Worm (Caenorhabditis elegans) whole organism, midembryonic: ENCODE data around the gene tag-191.

Source experiments
- T22C8.4 ChIP-seq: fragments of 200-800 bp; sonication (Bioruptor generic); IDR thresholded peaks from 2 replicates; pipeline ENCODE4 v1.3.6; 2022; ENCODE audit warnings: missing genetic modification characterization, missing compliant biosample characterization
- cog-1 ChIP-seq: sonication (generic microtip); optimal IDR thresholded peaks from 2 replicates; lab custom pipeline; 2016; ENCODE audit warnings: missing genetic modification characterization, missing compliant biosample characterization
- flt-1 ChIP-seq: fragments of 200-800 bp; sonication (Bioruptor generic); IDR thresholded peaks from 2 replicates; pipeline ENCODE4 v1.3.6; 2022; ENCODE audit warnings: missing genetic modification characterization, missing compliant biosample characterization
- klf-2 ChIP-seq: fragments of 200-800 bp; sonication (Bioruptor generic); conservative IDR thresholded peaks from 2 replicates; pipeline ENCODE4 v1.3.6; 2022; ENCODE audit warnings: missing genetic modification reagents, missing genetic modification characterization, missing compliant biosample characterization
- med-1 ChIP-seq: sonication (generic microtip); optimal IDR thresholded peaks from 2 replicates; lab custom pipeline; 2017; ENCODE audit warnings: missing genetic modification characterization, mild to moderate bottlenecking, missing compliant biosample characterization, antibody characterized with exemption, missing genetic modification reagents; ENCODE audit not compliant: insufficient read depth
- ref-1 ChIP-seq: fragments of 200-800 bp; sonication (Bioruptor generic); conservative IDR thresholded peaks from 2 replicates; pipeline ENCODE4 v1.3.6; 2022; ENCODE audit warnings: missing genetic modification reagents, missing genetic modification characterization, missing compliant biosample characterization
- tab-1 ChIP-seq: fragments of 200-800 bp; sonication (Bioruptor generic); IDR thresholded peaks from 2 replicates; pipeline ENCODE4 v1.3.6; 2022; ENCODE audit warnings: missing genetic modification characterization, missing compliant biosample characterization
- ztf-23 ChIP-seq: fragments of 200-800 bp; sonication (Bioruptor generic); IDR thresholded peaks from 2 replicates; pipeline ENCODE4 v1.3.6; 2022; ENCODE audit warnings: missing genetic modification reagents, missing genetic modification characterization, missing compliant biosample characterization
- ztf-29 ChIP-seq: fragments of 200-800 bp; sonication (Bioruptor generic); IDR thresholded peaks from 2 replicates; pipeline ENCODE4 v1.3.6; 2022; ENCODE audit warnings: missing genetic modification reagents, missing genetic modification characterization, missing compliant biosample characterization

The tag-191 gene

DNA sequence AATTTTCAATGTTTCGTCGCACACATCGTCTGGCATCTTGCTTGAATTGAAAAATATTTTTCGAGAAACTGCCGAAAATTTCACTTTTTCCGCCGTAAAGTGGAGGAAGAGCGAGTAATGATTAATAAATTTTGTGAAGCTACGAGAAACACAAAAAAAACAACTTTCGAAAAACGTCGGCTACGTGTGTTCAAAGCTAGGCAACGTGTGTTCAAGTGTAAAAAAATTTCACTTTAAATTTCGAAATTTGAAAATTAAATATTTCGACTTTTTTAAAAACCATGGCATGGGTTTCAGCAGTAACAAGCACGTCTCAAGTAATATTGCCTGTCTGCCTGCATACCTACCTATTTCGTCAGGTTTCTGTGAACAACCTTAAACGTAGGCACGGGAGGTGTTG, at the start of gene tag-191:
TSS of gene tag-191 (minus strand) at position 101 of the 400 bp plus-strand sequence.
- TF ChIP-seq cog-1 (tag; lab: Kevin White, UChicago): no peak
- no peak for TF ChIP-seq ztf-29
- no peak for TF ChIP-seq ref-1 (GFP tag; lab: Robert Waterston, UW)
- TF ChIP-seq klf-2 (GFP tag; lab: Robert Waterston, UW): no peak
- no peak for TF ChIP-seq ztf-23 (GFP tag; lab: Robert Waterston, UW)
- TF ChIP-seq tab-1: no peak
- TF ChIP-seq flt-1 (GFP tag; lab: Robert Waterston, UW): no peak
- TF ChIP-seq T22C8.4 (GFP tag; lab: Robert Waterston, UW): no peak

ce11 chrV:14585351-14585750, 49.2 kb upstream of the tag-191 start, which contains the start of gene Y40H4A.2:
Gene Y40H4A.2, minus strand, starts transcription at chrV:14585451.
- TF ChIP-seq ref-1 (GFP tag; lab: Robert Waterston, UW) (no peak), ztf-29 (no peak), med-1 (GFP tag; lab: Kevin White, UChicago) (no peak), ztf-23 (GFP tag; lab: Robert Waterston, UW) (no peak), klf-2 (GFP tag; lab: Robert Waterston, UW) (no peak), T22C8.4 (GFP tag; lab: Robert Waterston, UW) (no peak), cog-1 (tag; lab: Kevin White, UChicago) (no peak), tab-1 (no peak), flt-1 (GFP tag; lab: Robert Waterston, UW) (no peak)

DNA sequence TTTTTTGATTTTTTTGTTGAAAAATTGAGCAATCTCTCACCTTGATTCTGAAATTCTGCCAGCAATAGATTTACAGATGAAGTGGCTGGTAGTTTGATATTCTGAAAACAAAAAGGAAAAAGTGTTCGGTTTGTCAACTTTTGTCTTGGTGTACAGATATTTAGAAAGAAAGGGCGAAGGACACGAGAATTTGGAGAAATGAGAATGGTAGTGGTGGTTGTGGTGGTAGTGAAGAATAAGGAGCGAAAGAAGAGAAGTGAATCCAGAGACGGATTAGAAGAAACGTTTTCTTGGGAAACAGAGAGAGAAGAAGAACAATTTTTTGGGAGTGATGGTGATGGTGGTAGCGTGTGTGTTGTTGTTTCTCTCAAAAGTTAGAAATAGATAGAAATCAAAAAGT, 43.4 kb upstream of the tag-191 start, which contains the start of gene gar-3:
TSS of gene gar-3 (minus strand) at position 101 of the 400 bp plus-strand sequence.
- TF ChIP-seq klf-2 (GFP tag; lab: Robert Waterston, UW) (no peak), cog-1 (tag; lab: Kevin White, UChicago) (no peak), flt-1 (GFP tag; lab: Robert Waterston, UW) (no peak), tab-1 (no peak), T22C8.4 (GFP tag; lab: Robert Waterston, UW) (no peak), ztf-29 (no peak), ref-1 (GFP tag; lab: Robert Waterston, UW) (no peak), ztf-23 (GFP tag; lab: Robert Waterston, UW) (no peak), med-1 (GFP tag; lab: Kevin White, UChicago) (no peak)

DNA sequence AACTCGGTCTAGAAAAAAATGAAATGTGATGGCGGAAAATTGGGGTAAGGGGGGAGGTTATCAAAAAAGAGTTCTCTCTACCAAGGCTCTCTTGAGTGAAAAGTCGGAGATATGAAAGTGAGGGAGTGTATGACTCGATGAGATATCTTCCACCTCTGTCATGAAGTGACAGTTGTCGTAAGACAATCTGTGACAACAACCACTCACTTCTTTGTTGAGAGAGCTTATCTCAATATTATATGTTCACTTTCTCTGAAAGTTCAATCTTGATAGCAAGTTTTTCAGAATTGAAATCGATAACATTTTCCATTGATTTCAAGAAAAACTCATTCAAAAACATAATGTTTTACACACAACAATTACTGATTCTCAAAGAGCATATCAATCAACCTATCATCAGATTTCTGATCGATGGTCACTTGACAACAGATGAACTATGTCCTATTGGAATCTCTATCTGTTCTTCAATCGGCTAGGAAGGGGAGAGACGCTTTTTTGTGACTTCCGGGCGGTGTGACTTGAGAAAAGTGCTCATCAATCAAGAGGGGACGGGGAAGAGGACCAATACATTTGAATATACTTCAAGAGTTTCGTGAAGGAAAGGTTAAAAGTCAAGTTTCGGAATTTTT, 40.7 kb upstream of the tag-191 start:
- TF ChIP-seq flt-1 (GFP tag; lab: Robert Waterston, UW) (no peak), ref-1 (GFP tag; lab: Robert Waterston, UW) (no peak), T22C8.4 (GFP tag; lab: Robert Waterston, UW) (no peak), med-1 (GFP tag; lab: Kevin White, UChicago) (no peak), ztf-29 (no peak), tab-1 (no peak)

ce11 chrV:14562589-14562988, 26.4 kb upstream of the tag-191 start, which contains the start of gene C53A5.11:
Gene C53A5.11, plus strand, starts transcription at chrV:14562889.
- TF ChIP-seq ztf-23 (GFP tag; lab: Robert Waterston, UW) (no peak), tab-1 (no peak), med-1 (GFP tag; lab: Kevin White, UChicago) (no peak), ref-1 (GFP tag; lab: Robert Waterston, UW) (no peak), cog-1 (tag; lab: Kevin White, UChicago) (no peak), T22C8.4 (GFP tag; lab: Robert Waterston, UW) (no peak), ztf-29 (no peak), flt-1 (GFP tag; lab: Robert Waterston, UW) (no peak), klf-2 (GFP tag; lab: Robert Waterston, UW) (no peak)

- TF ChIP-seq T22C8.4 (GFP tag; lab: Robert Waterston, UW) (no peak), med-1 (GFP tag; lab: Kevin White, UChicago) (no peak), cog-1 (tag; lab: Kevin White, UChicago) (no peak), klf-2 (GFP tag; lab: Robert Waterston, UW) (no peak), ztf-23 (GFP tag; lab: Robert Waterston, UW) (no peak), tab-1 (no peak), flt-1 (GFP tag; lab: Robert Waterston, UW) (no peak), ztf-29 (no peak), ref-1 (GFP tag; lab: Robert Waterston, UW) (no peak)
These were observed 23.1 kb upstream of the tag-191 start, which contains the start of gene srt-32 for ce11 chrV:14559312-14559711. Gene srt-32, plus strand, starts transcription at chrV:14559612.

DNA sequence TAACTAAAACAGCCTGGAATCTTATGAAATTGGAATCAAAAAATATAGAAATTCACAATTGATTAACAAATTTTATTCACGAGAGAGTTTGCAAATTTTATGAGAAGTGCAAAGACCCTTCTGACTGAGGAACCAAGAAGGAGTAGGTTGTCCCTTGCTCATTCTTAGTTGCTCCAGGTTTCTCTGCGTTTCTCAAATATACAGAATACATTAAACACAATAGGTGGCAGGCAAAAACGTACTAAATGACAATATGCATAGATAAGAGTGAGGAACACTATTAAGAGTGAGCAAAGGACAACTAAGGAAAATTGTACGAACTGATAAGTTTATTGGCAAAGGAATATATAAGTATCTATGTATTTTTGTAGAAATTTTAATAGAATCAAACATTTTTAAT, 22.6 kb upstream of the tag-191 start, which contains the start of gene C53A5.9:
TSS of gene C53A5.9 (minus strand) at position 101 of the 400 bp plus-strand sequence.
- TF ChIP-seq ztf-23 (GFP tag; lab: Robert Waterston, UW) (no peak), klf-2 (GFP tag; lab: Robert Waterston, UW) (no peak), med-1 (GFP tag; lab: Kevin White, UChicago) (no peak), flt-1 (GFP tag; lab: Robert Waterston, UW) (no peak), cog-1 (tag; lab: Kevin White, UChicago) (no peak), T22C8.4 (GFP tag; lab: Robert Waterston, UW) (no peak), ztf-29 (no peak), tab-1 (no peak), ref-1 (GFP tag; lab: Robert Waterston, UW) (no peak)

- TF ChIP-seq flt-1 (GFP tag; lab: Robert Waterston, UW): no peak
- no peak for TF ChIP-seq cog-1 (tag; lab: Kevin White, UChicago)
- no peak for TF ChIP-seq ztf-29
- no peak for TF ChIP-seq T22C8.4 (GFP tag; lab: Robert Waterston, UW)
- TF ChIP-seq ztf-23 (GFP tag; lab: Robert Waterston, UW): no peak
These were observed 20.0 kb upstream of the tag-191 start, which contains the start of gene srg-47 for ce11 chrV:14556187-14556586. Gene srg-47, minus strand, starts transcription at chrV:14556287.

DNA sequence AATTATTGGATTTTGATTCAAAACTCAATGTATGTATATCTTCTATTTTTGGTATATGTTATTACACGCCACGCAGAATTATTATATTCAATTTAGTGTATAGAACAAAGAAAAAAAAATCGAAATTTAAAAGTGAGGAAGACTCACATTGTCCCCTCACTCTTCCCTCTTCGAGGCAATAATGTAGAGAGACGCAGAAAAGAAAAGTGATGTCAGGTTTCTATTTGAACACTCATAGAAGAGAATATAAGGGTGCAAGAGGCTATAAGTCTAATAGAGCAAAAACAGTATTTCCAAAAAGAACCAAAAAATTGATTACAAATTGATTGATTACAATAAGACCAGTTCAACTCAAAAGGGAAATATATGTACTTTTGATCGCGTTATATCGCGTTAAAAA, 12.3 kb upstream of the tag-191 start:
- TF ChIP-seq med-1 (GFP tag; lab: Kevin White, UChicago) (no peak), flt-1 (GFP tag; lab: Robert Waterston, UW) (no peak), tab-1 (no peak), cog-1 (tag; lab: Kevin White, UChicago) (no peak), ztf-29 (no peak), ztf-23 (GFP tag; lab: Robert Waterston, UW) (no peak), klf-2 (GFP tag; lab: Robert Waterston, UW) (no peak), T22C8.4 (GFP tag; lab: Robert Waterston, UW) (no peak), ref-1 (GFP tag; lab: Robert Waterston, UW) (no peak)
